Fruit fly (Drosophila melanogaster) whole organism, embryonic: ENCODE measurements around the gene rempA.

Source experiments
- Atf6 ChIP-seq: fragments of 200-800 bp; sonication (Bioruptor generic); IDR thresholded peaks from 2 replicates; pipeline ENCODE4 v1.3.6; 2022; ENCODE audit warnings: missing biosample characterization, missing genetic modification characterization
- BtbVII ChIP-seq: fragments of 200-800 bp; sonication (Bioruptor generic); optimal IDR thresholded peaks from 3 replicates; lab custom pipeline; 2017; ENCODE audit warnings: missing biosample characterization, mild to moderate bottlenecking, missing genetic modification characterization
- CG10274 ChIP-seq: fragments of 200-800 bp; sonication (Bioruptor generic); optimal IDR thresholded peaks from 3 replicates; lab custom pipeline; 2017; ENCODE audit warnings: missing biosample characterization, mild to moderate bottlenecking, missing genetic modification characterization
- CG10431 ChIP-seq: fragments of 200-800 bp; sonication (Bioruptor generic); optimal IDR thresholded peaks from 3 replicates; lab custom pipeline; 2018; ENCODE audit warnings: missing biosample characterization, mild to moderate bottlenecking, missing genetic modification characterization
- CG12942 ChIP-seq: fragments of 200-800 bp; sonication (Bioruptor generic); optimal IDR thresholded peaks from 3 replicates; lab custom pipeline; 2016; ENCODE audit warnings: missing biosample characterization, missing genetic modification characterization
- CG13624 ChIP-seq: fragments of 200-800 bp; sonication (Bioruptor generic); optimal IDR thresholded peaks from 2 replicates; lab custom pipeline; 2016; ENCODE audit warnings: missing biosample characterization, missing genetic modification characterization
- CG13894 ChIP-seq: fragments of 200-800 bp; sonication (Bioruptor generic); optimal IDR thresholded peaks from 3 replicates; lab custom pipeline; 2018; ENCODE audit warnings: missing biosample characterization, mild to moderate bottlenecking, missing genetic modification characterization, moderate library complexity
- CG18011 ChIP-seq: fragments of 200-800 bp; sonication (Bioruptor generic); optimal IDR thresholded peaks from 2 replicates; lab custom pipeline; 2017; ENCODE audit warnings: missing biosample characterization, missing genetic modification characterization, mild to moderate bottlenecking, moderate library complexity, missing genotype
- CG2129 ChIP-seq: fragments of 200-800 bp; sonication (Bioruptor generic); IDR thresholded peaks from 2 replicates; pipeline ENCODE4 v1.3.6; 2022; ENCODE audit warnings: missing biosample characterization, missing genetic modification characterization; ENCODE audit not compliant: partially characterized antibody
- CG30020 ChIP-seq: fragments of 200-800 bp; optimal IDR thresholded peaks from 2 replicates; lab custom pipeline; 2019; ENCODE audit warnings: missing biosample characterization, mild to moderate bottlenecking, missing genetic modification characterization, moderate library complexity
- CG30403 ChIP-seq: fragments of 200-800 bp; sonication (Bioruptor generic); optimal IDR thresholded peaks from 3 replicates; lab custom pipeline; 2016; ENCODE audit warnings: missing biosample characterization, missing genetic modification characterization
- CG31365 ChIP-seq: fragments of 200-800 bp; sonication (Bioruptor generic); optimal IDR thresholded peaks from 2 replicates; lab custom pipeline; 2018; ENCODE audit warnings: missing biosample characterization, mild to moderate bottlenecking, missing genetic modification characterization
- CG6175 ChIP-seq: fragments of 200-800 bp; sonication (Bioruptor generic); IDR thresholded peaks from 3 replicates; pipeline ENCODE4 v1.3.6; 2022; ENCODE audit warnings: missing biosample characterization, missing genetic modification characterization
- CG6254 ChIP-seq: fragments of 200-800 bp; sonication (Bioruptor generic); optimal IDR thresholded peaks from 3 replicates; lab custom pipeline; 2017; ENCODE audit warnings: mild to moderate bottlenecking, missing biosample characterization, missing genetic modification reagents, missing genetic modification characterization
- CG8388 ChIP-seq: fragments of 200-800 bp; sonication (Bioruptor generic); optimal IDR thresholded peaks from 2 replicates; lab custom pipeline; 2019; ENCODE audit warnings: missing biosample characterization, mild to moderate bottlenecking, missing genetic modification characterization, moderate library complexity
- Deaf1 ChIP-seq: fragments of 200-800 bp; optimal IDR thresholded peaks from 3 replicates; lab custom pipeline; 2019; ENCODE audit warnings: missing biosample characterization, mild to moderate bottlenecking, missing genetic modification characterization, moderate library complexity
- Doc2 ChIP-seq: fragments of 200-800 bp; sonication (Bioruptor generic); IDR thresholded peaks from 2 replicates; pipeline ENCODE4 v1.3.6; 2022; ENCODE audit warnings: missing biosample characterization, missing genetic modification characterization
- Dref ChIP-seq: fragments of 200-800 bp; sonication (Bioruptor generic); IDR thresholded peaks from 2 replicates; pipeline ENCODE4 v1.3.6; 2022; ENCODE audit warnings: missing biosample characterization, missing genetic modification characterization
- HHEX ChIP-seq: fragments of 200-800 bp; sonication (Bioruptor generic); optimal IDR thresholded peaks from 3 replicates; lab custom pipeline; 2017; ENCODE audit warnings: missing biosample characterization, mild to moderate bottlenecking, missing genetic modification characterization, missing genetic modification reagents
- Hey ChIP-seq: fragments of 200-800 bp; sonication (Bioruptor generic); optimal IDR thresholded peaks from 3 replicates; lab custom pipeline; 2018; ENCODE audit warnings: missing biosample characterization, mild to moderate bottlenecking, missing genetic modification characterization
- Hr51 ChIP-seq, 2 experiments: fragments of 200-800 bp; sonication (Bioruptor generic); optimal IDR thresholded peaks; 2 replicates in 1 of 2; 3 replicates in 1 of 2; lab custom pipeline; 2016 to 2018; ENCODE audit warnings: missing biosample characterization in 2 of 2, missing genetic modification characterization in 2 of 2, mild to moderate bottlenecking in 1 of 2, moderate library complexity in 1 of 2
- Hr78 ChIP-seq, 2 experiments: fragments of 200-800 bp in 1 of 2; fragments of >200 bp in 1 of 2; sonication (Bioruptor generic) in 1 of 2; optimal IDR thresholded peaks; 2 replicates each; lab custom pipeline; 2017 to 2019; ENCODE audit warnings: missing biosample characterization in 2 of 2, missing genetic modification characterization in 2 of 2, mild to moderate bottlenecking in 1 of 2, moderate library complexity in 1 of 2
- Max ChIP-seq: fragments of 200-800 bp; sonication (Bioruptor generic); optimal IDR thresholded peaks from 2 replicates; lab custom pipeline; 2016; ENCODE audit warnings: missing biosample characterization, mild to moderate bottlenecking, missing genetic modification characterization
- Nf-YC ChIP-seq: fragments of 200-800 bp; optimal IDR thresholded peaks from 3 replicates; lab custom pipeline; 2019; ENCODE audit warnings: missing biosample characterization, mild to moderate bottlenecking, missing genetic modification characterization, moderate library complexity
- Ravus ChIP-seq: fragments of 200-800 bp; sonication (Bioruptor generic); IDR thresholded peaks from 2 replicates; pipeline ENCODE4 v1.3.6; 2022; ENCODE audit warnings: missing biosample characterization, missing genetic modification characterization
- Rx ChIP-seq: fragments of 200-800 bp; sonication (Bioruptor generic); IDR thresholded peaks from 2 replicates; pipeline ENCODE4 v1.3.6; 2022; ENCODE audit warnings: missing biosample characterization, missing genetic modification characterization
- Xrp1 ChIP-seq: fragments of 200-800 bp; sonication (Bioruptor generic); IDR thresholded peaks from 2 replicates; pipeline ENCODE4 v1.3.6; 2022; ENCODE audit warnings: missing biosample characterization, missing genetic modification characterization
- al ChIP-seq: fragments of 200-800 bp; sonication (Bioruptor generic); IDR thresholded peaks from 2 replicates; pipeline ENCODE4 v1.3.6; 2022; ENCODE audit warnings: missing biosample characterization, missing genetic modification characterization
- cato ChIP-seq: fragments of 200-800 bp; sonication (Bioruptor generic); optimal IDR thresholded peaks from 2 replicates; lab custom pipeline; 2016; ENCODE audit warnings: missing biosample characterization, missing genetic modification characterization, borderline replicate concordance
- chinmo ChIP-seq: fragments of 200-800 bp; sonication (Bioruptor generic); IDR thresholded peaks from 4 replicates; pipeline ENCODE4 v1.3.6; 2022; ENCODE audit warnings: missing biosample characterization, missing genetic modification characterization; ENCODE audit not compliant: partially characterized antibody
- crol ChIP-seq: fragments of 200-800 bp; sonication (Bioruptor generic); IDR thresholded peaks from 2 replicates; pipeline ENCODE4 v1.3.6; 2022; ENCODE audit warnings: missing biosample characterization, missing genetic modification characterization
- da ChIP-seq: fragments of 200-800 bp; sonication (Bioruptor generic); optimal IDR thresholded peaks from 2 replicates; lab custom pipeline; 2016; ENCODE audit warnings: missing biosample characterization, missing genetic modification characterization
- fd96Cb ChIP-seq: fragments of 200-800 bp; sonication (Bioruptor generic); optimal IDR thresholded peaks from 2 replicates; lab custom pipeline; 2018; ENCODE audit warnings: missing biosample characterization, mild to moderate bottlenecking, missing genetic modification characterization, moderate library complexity
- gcm ChIP-seq: fragments of 200-800 bp; sonication (Bioruptor generic); optimal IDR thresholded peaks from 2 replicates; lab custom pipeline; 2019; ENCODE audit warnings: missing biosample characterization, mild to moderate bottlenecking, missing genetic modification characterization, moderate library complexity
- ind ChIP-seq: fragments of 200-800 bp; sonication (Bioruptor generic); optimal IDR thresholded peaks from 3 replicates; lab custom pipeline; 2016; ENCODE audit warnings: missing biosample characterization, missing genetic modification characterization
- lab ChIP-seq: fragments of 200-800 bp; sonication (Bioruptor generic); optimal IDR thresholded peaks from 3 replicates; lab custom pipeline; 2017; ENCODE audit warnings: missing biosample characterization, missing genetic modification characterization, mild to moderate bottlenecking, moderate library complexity, missing genetic modification reagents
- lbe ChIP-seq: fragments of 200-800 bp; sonication (Bioruptor generic); optimal IDR thresholded peaks from 2 replicates; lab custom pipeline; 2016; ENCODE audit warnings: missing biosample characterization, mild to moderate bottlenecking, missing genetic modification characterization
- nerfin-1 ChIP-seq: fragments of 200-800 bp; sonication (Bioruptor generic); optimal IDR thresholded peaks from 3 replicates; lab custom pipeline; 2019; ENCODE audit warnings: missing biosample characterization, mild to moderate bottlenecking, missing genetic modification characterization, moderate library complexity
- oc ChIP-seq: fragments of 200-800 bp; sonication (Bioruptor generic); optimal IDR thresholded peaks from 2 replicates; lab custom pipeline; 2018; ENCODE audit warnings: missing biosample characterization, mild to moderate bottlenecking, missing genetic modification characterization, moderate library complexity
- pnt ChIP-seq: fragments of 200-800 bp; sonication (Bioruptor generic); optimal IDR thresholded peaks from 3 replicates; lab custom pipeline; 2016; ENCODE audit warnings: missing biosample characterization, missing genetic modification characterization
- sc ChIP-seq, 3 experiments: fragments of >200 bp in 2 of 3; fragments of 200-800 bp in 1 of 3; sonication (Bioruptor generic) in 1 of 3; optimal IDR thresholded peaks; 2 replicates in 2 of 3; 3 replicates in 1 of 3; lab custom pipeline; 2017; ENCODE audit warnings: mild to moderate bottlenecking in 1 of 3, missing biosample characterization in 1 of 3, missing genetic modification characterization in 1 of 3, missing genetic modification reagents in 1 of 3
- sisA ChIP-seq: fragments of 200-800 bp; sonication (Bioruptor generic); IDR thresholded peaks from 2 replicates; pipeline ENCODE4 v1.3.6; 2022; ENCODE audit warnings: missing biosample characterization, missing genetic modification characterization
- sqz ChIP-seq: fragments of 200-800 bp; sonication (Bioruptor generic); optimal IDR thresholded peaks from 3 replicates; lab custom pipeline; 2018; ENCODE audit warnings: missing biosample characterization, mild to moderate bottlenecking, missing genetic modification characterization
- tll ChIP-seq, 2 experiments: fragments of 200-800 bp in 1 of 2; fragments of >200 bp in 1 of 2; sonication (Bioruptor generic) in 1 of 2; optimal IDR thresholded peaks; 2 replicates each; lab custom pipeline; 2017 to 2019; ENCODE audit warnings: missing biosample characterization in 2 of 2, missing genetic modification characterization in 2 of 2, mild to moderate bottlenecking in 1 of 2, moderate library complexity in 1 of 2
- trem ChIP-seq: fragments of 200-800 bp; optimal IDR thresholded peaks from 3 replicates; lab custom pipeline; 2019; ENCODE audit warnings: missing biosample characterization, mild to moderate bottlenecking, missing genetic modification characterization, moderate library complexity

Gene rempA

DNA sequence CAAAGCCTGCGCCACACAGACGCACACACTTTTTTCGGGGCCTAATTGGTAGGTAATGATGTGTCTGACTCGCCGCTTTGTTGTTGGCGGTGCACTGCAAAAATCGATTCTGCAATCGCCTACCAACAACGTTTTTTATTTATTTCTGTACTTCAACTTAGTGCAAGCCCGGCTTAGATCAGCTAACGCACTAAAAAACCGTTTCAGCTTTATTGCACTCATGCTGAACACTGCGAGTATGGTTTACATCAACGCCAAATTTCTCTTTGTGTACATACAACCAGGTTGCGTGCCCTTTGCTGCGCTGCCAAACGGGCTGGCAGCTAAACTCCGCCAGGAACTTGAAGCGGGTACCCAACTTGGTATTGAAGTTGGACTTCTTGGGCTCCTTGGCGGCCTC, 29.9 kb downstream of the rempA start (continued):
- TF ChIP-seq CG30403 (GFP tag; lab: Kevin White, UChicago) (peak; percentile 11), sisA (GFP tag; lab: Robert Waterston, UW) (peak; percentile 42), tll (GFP tag; optimal IDR thresholded peaks at IDR 0.05; lab: Kevin White, UChicago) (no peak), al (GFP tag; lab: Robert Waterston, UW) (no peak), Xrp1 (GFP tag; lab: Robert Waterston, UW) (peak; percentile 48; the same call in 1 of the 2 replicates), oc (tag; lab: Kevin White, UChicago) (no peak), Hr51 (GFP tag; optimal IDR thresholded peaks at IDR 0.05; lab: Kevin White, UChicago) (no peak), CG6254 (GFP tag; lab: Kevin White, UChicago) (no peak)
- TF ChIP-seq, all 482 proteins: peak for 63

DNA sequence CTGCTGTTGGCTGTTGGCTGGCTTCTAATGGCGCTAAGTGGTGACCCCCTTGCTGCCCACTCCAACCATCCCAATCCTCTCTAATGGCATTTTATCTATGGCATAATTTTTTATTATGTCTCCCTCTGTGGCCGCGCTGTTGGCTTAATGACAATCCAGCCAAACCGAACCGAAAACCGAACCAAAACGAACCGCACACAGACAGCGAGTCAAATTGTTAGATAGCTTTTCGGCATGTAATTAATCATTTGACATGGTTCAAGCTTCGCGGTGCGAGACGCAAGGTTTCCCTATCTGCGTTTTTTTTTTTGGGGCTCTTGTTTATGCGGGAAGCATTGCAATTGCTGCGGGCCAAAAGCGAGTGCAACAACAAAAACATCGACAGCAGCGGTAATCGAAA, 32.4 kb downstream of the rempA start:
- TF ChIP-seq Deaf1 (peak; percentile 74), Hey (tag; lab: Kevin White, UChicago) (no peak), nerfin-1 (tag; lab: Kevin White, UChicago) (no peak), CG12942 (GFP tag; lab: Kevin White, UChicago) (no peak), lab (GFP tag; lab: Kevin White, UChicago) (peak; percentile 57), cato (GFP tag; lab: Kevin White, UChicago) (no peak), pnt (GFP tag; lab: Kevin White, UChicago) (no peak), trem (tag; lab: Kevin White, UChicago) (no peak), CG30020 (tag; lab: Kevin White, UChicago) (no peak), Ravus (GFP tag; lab: Robert Waterston, UW) (no peak), oc (tag; lab: Kevin White, UChicago) (peak; percentile 7), chinmo (0 out of 4 replicates have a peak, but pooled peaks have one; percentile 36), Hr78 (GFP tag; optimal IDR thresholded peaks at IDR 0.05; lab: Kevin White, UChicago) (no peak), Nf-YC (tag; lab: Kevin White, UChicago) (no peak), sc (optimal IDR thresholded peaks at IDR 0.05; lab: Kevin White, UChicago) (no peak), sc (GFP tag; optimal IDR thresholded peaks at IDR 0.05; lab: Kevin White, UChicago) (no peak), CG2129 (GFP tag; lab: Robert Waterston, UW) (no peak), CG18011 (GFP tag; lab: Kevin White, UChicago) (no peak), CG8388 (GFP tag; lab: Kevin White, UChicago) (no peak), al (GFP tag; lab: Robert Waterston, UW) (no peak), lbe (GFP tag; lab: Kevin White, UChicago) (no peak), Max (GFP tag; lab: Kevin White, UChicago) (no peak), Hr51 (GFP tag; optimal IDR thresholded peaks at IDR 0.05; lab: Kevin White, UChicago) (no peak), BtbVII (GFP tag; lab: Kevin White, UChicago) (no peak), gcm (GFP tag; lab: Kevin White, UChicago) (peak; percentile 50), HHEX (GFP tag; lab: Kevin White, UChicago) (no peak), CG10274 (GFP tag; lab: Kevin White, UChicago) (no peak), fd96Cb (tag; lab: Kevin White, UChicago) (no peak), CG10431 (GFP tag; lab: Kevin White, UChicago) (no peak), CG13624 (GFP tag; lab: Kevin White, UChicago) (no peak), da (GFP tag; lab: Kevin White, UChicago) (no peak), Rx (no peak), crol (GFP tag; lab: Robert Waterston, UW) (peak; percentile 5; the same call in 1 of the 2 replicates), CG13894 (tag; lab: Kevin White, UChicago) (no peak), ind (GFP tag; lab: Kevin White, UChicago) (no peak), sqz (GFP tag; lab: Kevin White, UChicago) (peak; percentile 44), Dref (no peak), CG6175 (no peak), CG31365 (tag; lab: Kevin White, UChicago) (no peak), Doc2 (GFP tag; lab: Robert Waterston, UW) (no peak), Atf6 (no peak)
